Fruit fly (Drosophila melanogaster) whole organism, adult: ENCODE data around the gene CG4686.

ENCODE experiments used
- CG12768 ChIP-seq: fragments of 200-800 bp; sonication (Bioruptor generic); optimal IDR thresholded peaks from 2 replicates; lab custom pipeline; 2017; ENCODE audit warnings: missing biosample characterization, missing genetic modification characterization, mild to moderate bottlenecking, moderate library complexity, missing genetic modification reagents
- CG1620 ChIP-seq: fragments of 200-800 bp; sonication (Bioruptor generic); optimal IDR thresholded peaks from 2 replicates; lab custom pipeline; 2016; ENCODE audit warnings: missing biosample characterization, missing genetic modification characterization
- CG7101 ChIP-seq: fragments of 200-800 bp; sonication (Bioruptor generic); optimal IDR thresholded peaks from 2 replicates; lab custom pipeline; 2018; ENCODE audit warnings: missing biosample characterization, mild to moderate bottlenecking, missing genetic modification characterization, moderate library complexity
- Clk ChIP-seq: fragments of 200-800 bp; sonication (Bioruptor generic); optimal IDR thresholded peaks from 2 replicates; lab custom pipeline; 2017; ENCODE audit warnings: missing biosample characterization, missing genetic modification characterization
- cnc ChIP-seq, 2 experiments: fragments of >200 bp; optimal IDR thresholded peaks; 2 replicates each; lab custom pipeline; 2017
- kay ChIP-seq: fragments of 200-800 bp; sonication (Bioruptor generic); peaks from one replicate; lab custom pipeline; 2016; ENCODE audit warnings: missing biosample characterization, missing genetic modification characterization, borderline replicate concordance

DNA sequence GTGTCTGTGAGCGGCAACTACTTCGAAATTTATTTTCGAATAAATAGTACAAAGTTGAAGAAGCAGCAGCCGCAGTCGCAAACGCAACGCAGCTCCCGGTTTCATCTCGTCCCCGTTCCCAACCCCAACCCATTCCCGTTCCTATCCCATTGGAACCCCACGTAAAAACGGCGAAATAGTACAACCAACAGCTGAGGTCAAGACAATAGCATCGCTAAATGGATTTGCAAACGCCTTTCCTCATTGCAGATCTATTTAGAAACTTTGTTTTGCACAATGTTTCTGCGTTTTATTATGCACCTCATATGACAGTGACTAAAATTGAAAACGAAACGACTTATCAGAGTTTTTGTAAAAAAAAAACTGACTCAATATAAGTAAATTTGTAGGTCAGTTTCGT lies 27.1 kb downstream of the CG4686 start:
- TF ChIP-seq kay (GFP tag; lab: Kevin White, UChicago) (no peak), CG12768 (GFP tag; lab: Kevin White, UChicago) (peak; percentile 12), Clk (GFP tag; lab: Kevin White, UChicago) (no peak), CG1620 (GFP tag; lab: Kevin White, UChicago) (no peak), cnc (optimal IDR thresholded peaks at IDR 0.05; lab: Kevin White, UChicago) (no peak), CG7101 (no peak)
